Worm (Caenorhabditis elegans): ENCODE measurements around the gene K03A1.4.

Gene K03A1.4

ce11 chrX:7334302-7334724, 35.8 kb upstream of the K03A1.4 start, which contains the start of gene epg-7 (continued):
- TF ChIP-seq mep-1 (tag; optimal IDR thresholded peaks at IDR 0.05): peak; percentile 96
- peak; percentile 37 for TF ChIP-seq nhr-10 (tag; optimal IDR thresholded peaks at IDR 0.05)
- TF ChIP-seq aha-1 (tag): peak; percentile 99
- TF ChIP-seq pqm-1 (tag; optimal IDR thresholded peaks at IDR 0.05): no peak
- TF ChIP-seq ztf-7 (tag; optimal IDR thresholded peaks at IDR 0.05): peak; percentile 87
- peak; percentile 55 for TF ChIP-seq gei-8 (GFP tag; optimal IDR thresholded peaks at IDR 0.05)
- no peak for TF ChIP-seq ZK546.5 (tag; optimal IDR thresholded peaks at IDR 0.05)
- 0 out of 2 replicates have a peak, but pooled peaks have one; percentile 24 for TF ChIP-seq ceh-44 (GFP tag; IDR thresholded peaks at IDR 0.05)
- peak; percentile 86 for TF ChIP-seq nhr-42 (GFP tag; IDR thresholded peaks at IDR 0.05)
- TF ChIP-seq attf-4 (tag; optimal IDR thresholded peaks at IDR 0.05): no peak
- peak; percentile 84 for TF ChIP-seq tra-1 (GFP tag; IDR thresholded peaks at IDR 0.05)
- TF ChIP-seq lin-1 (GFP tag; IDR thresholded peaks at IDR 0.05): peak; percentile 86
- no peak for TF ChIP-seq daf-19 (GFP tag; conservative IDR thresholded peaks at IDR 0.05)
- TF ChIP-seq ceh-28 (tag; optimal IDR thresholded peaks at IDR 0.05): peak; percentile 21
- TF ChIP-seq mxl-3 (GFP tag; optimal IDR thresholded peaks at IDR 0.05): peak; percentile 89
- TF ChIP-seq D1046.2 (GFP tag; IDR thresholded peaks at IDR 0.05): no peak
- TF ChIP-seq set-16 (GFP tag; IDR thresholded peaks at IDR 0.05): peak; percentile 79
- TF ChIP-seq arid-1 (GFP tag; conservative IDR thresholded peaks at IDR 0.05): peak; percentile 85
- peak; percentile 93 for TF ChIP-seq nhr-11 (tag; optimal IDR thresholded peaks at IDR 0.05)
- no peak for TF ChIP-seq daf-12 (tag; optimal IDR thresholded peaks at IDR 0.05)
- peak; percentile 75 for TF ChIP-seq dpl-1 (GFP tag; optimal IDR thresholded peaks at IDR 0.05)
- TF ChIP-seq T26A8.4 (GFP tag; IDR thresholded peaks at IDR 0.05): peak; percentile 91
- no peak for TF ChIP-seq unc-39 (tag; optimal IDR thresholded peaks at IDR 0.05)
- TF ChIP-seq mdt-29 (GFP tag; IDR thresholded peaks at IDR 0.05): peak; percentile 80
- TF ChIP-seq dmd-8 (GFP tag; IDR thresholded peaks at IDR 0.05): peak; percentile 31; the same call in 1 of the 2 replicates
- peak; percentile 100 for TF ChIP-seq hlh-30 (tag; optimal IDR thresholded peaks at IDR 0.05; ENCODE audit: insufficient read depth)
- peak; percentile 84 for TF ChIP-seq mes-2 (tag; optimal IDR thresholded peaks at IDR 0.05; ENCODE audit: poor library complexity, severe bottlenecking)
- peak; percentile 84 for TF ChIP-seq nhr-102 (tag; optimal IDR thresholded peaks at IDR 0.05)
- TF ChIP-seq pha-4 (GFP tag; IDR thresholded peaks at IDR 0.05): peak; percentile 88
- TF ChIP-seq pha-4 (tag; optimal IDR thresholded peaks at IDR 0.05): no peak
- TF ChIP-seq hlh-11 (tag; optimal IDR thresholded peaks at IDR 0.05): peak; percentile 97
- 0 out of 2 replicates have a peak, but pooled peaks have one; percentile 56 for TF ChIP-seq lin-29 (GFP tag; IDR thresholded peaks at IDR 0.05)
- peak; percentile 95 for TF ChIP-seq ctbp-1 (GFP tag; IDR thresholded peaks at IDR 0.05)
- peak; percentile 93 for TF ChIP-seq dmd-6 (GFP tag; IDR thresholded peaks at IDR 0.05)
- TF ChIP-seq ceh-82 (tag; optimal IDR thresholded peaks at IDR 0.05): no peak
- TF ChIP-seq unc-130 (GFP tag; optimal IDR thresholded peaks at IDR 0.05): no peak
- peak; percentile 39 for TF ChIP-seq zag-1 (tag; optimal IDR thresholded peaks at IDR 0.05)
- TF ChIP-seq fos-1 (tag; optimal IDR thresholded peaks at IDR 0.05): no peak
- peak; percentile 22 for TF ChIP-seq F10B5.3 (tag; optimal IDR thresholded peaks at IDR 0.05)
- peak; percentile 67 for TF ChIP-seq madf-9 (GFP tag; conservative IDR thresholded peaks at IDR 0.05)
- no peak for TF ChIP-seq skn-1 (tag; optimal IDR thresholded peaks at IDR 0.05)
- peak; percentile 63 for TF ChIP-seq ceh-32 (tag; optimal IDR thresholded peaks at IDR 0.05; ENCODE audit: poor library complexity)
- TF ChIP-seq tag-97 (GFP tag; IDR thresholded peaks at IDR 0.05): no peak
- no peak for TF ChIP-seq Y105C5A.15 (GFP tag; IDR thresholded peaks at IDR 0.05)
- no peak for TF ChIP-seq zip-11 (GFP tag; IDR thresholded peaks at IDR 0.05)
- peak; percentile 91 for TF ChIP-seq egl-43 (GFP tag; IDR thresholded peaks at IDR 0.05)
- TF ChIP-seq lin-38 (GFP tag; IDR thresholded peaks at IDR 0.05): peak; percentile 76
- TF ChIP-seq php-3 (GFP tag; IDR thresholded peaks at IDR 0.05): peak; percentile 69
- peak; percentile 23 to 86 for TF ChIP-seq hif-1 (tag; optimal IDR thresholded peaks at IDR 0.05)
- no peak for TF ChIP-seq F44E2.7 (GFP tag; IDR thresholded peaks at IDR 0.05)
- TF ChIP-seq snpc-1.2 (GFP tag; IDR thresholded peaks at IDR 0.05): no peak
- TF ChIP-seq nhr-76 (tag; optimal IDR thresholded peaks at IDR 0.05): no peak
